Fruit fly (Drosophila melanogaster) whole organism, embryonic: Measurements from ENCODE around the gene Pka-C3.

ENCODE experiments used
- Blimp-1 ChIP-seq: fragments of 200-800 bp; sonication (Bioruptor generic); optimal IDR thresholded peaks from 3 replicates; lab custom pipeline; 2018; ENCODE audit warnings: missing biosample characterization, missing genetic modification characterization, mild to moderate bottlenecking, moderate library complexity, missing genetic modification reagents
- CG12236 ChIP-seq: fragments of 200-800 bp; sonication (Bioruptor generic); optimal IDR thresholded peaks from 2 replicates; lab custom pipeline; 2016; ENCODE audit warnings: missing biosample characterization, missing genetic modification characterization
- CG12391 ChIP-seq: fragments of 200-800 bp; sonication (Bioruptor generic); optimal IDR thresholded peaks from 3 replicates; lab custom pipeline; 2018; ENCODE audit warnings: missing biosample characterization, mild to moderate bottlenecking, missing genetic modification characterization, moderate library complexity
- CG1529 ChIP-seq: fragments of 200-800 bp; sonication (Bioruptor generic); optimal IDR thresholded peaks from 3 replicates; lab custom pipeline; 2018; ENCODE audit warnings: missing biosample characterization, missing genetic modification characterization
- CG15696 ChIP-seq: fragments of 200-800 bp; sonication (Bioruptor generic); optimal IDR thresholded peaks from 2 replicates; lab custom pipeline; 2019; ENCODE audit warnings: missing biosample characterization, mild to moderate bottlenecking, missing genetic modification characterization, moderate library complexity
- CG16779 ChIP-seq: fragments of 200-800 bp; sonication (Bioruptor generic); IDR thresholded peaks from 2 replicates; pipeline ENCODE4 v1.3.6; 2022; ENCODE audit warnings: missing biosample characterization, missing genetic modification characterization
- CG16813 ChIP-seq: fragments of 200-800 bp; sonication (Bioruptor generic); IDR thresholded peaks from 3 replicates; pipeline ENCODE4 v1.3.6; 2022; ENCODE audit warnings: missing biosample characterization, missing genetic modification characterization; ENCODE audit not compliant: partially characterized antibody
- CG16815 ChIP-seq: fragments of 200-800 bp; sonication (Bioruptor generic); optimal IDR thresholded peaks from 3 replicates; lab custom pipeline; 2017; ENCODE audit warnings: missing biosample characterization, mild to moderate bottlenecking, missing genetic modification characterization
- CG17328 ChIP-seq: fragments of 200-800 bp; sonication (Bioruptor generic); IDR thresholded peaks from 2 replicates; pipeline ENCODE4 v1.3.6; 2022; ENCODE audit warnings: missing biosample characterization, missing genetic modification characterization
- CG18476 ChIP-seq: fragments of 200-800 bp; sonication (Bioruptor generic); optimal IDR thresholded peaks from 2 replicates; lab custom pipeline; 2016; ENCODE audit warnings: missing biosample characterization, mild to moderate bottlenecking, missing genetic modification characterization
- CG18764 ChIP-seq: fragments of 200-800 bp; sonication (Bioruptor generic); optimal IDR thresholded peaks from 3 replicates; lab custom pipeline; 2016; ENCODE audit warnings: missing biosample characterization, missing genetic modification characterization
- CG2678 ChIP-seq: fragments of 200-800 bp; sonication (Bioruptor generic); optimal IDR thresholded peaks from 3 replicates; lab custom pipeline; 2019; ENCODE audit warnings: missing biosample characterization, mild to moderate bottlenecking, missing genetic modification characterization, moderate library complexity
- CG33557 ChIP-seq: fragments of 200-800 bp; sonication (Bioruptor generic); optimal IDR thresholded peaks from 2 replicates; lab custom pipeline; 2019; ENCODE audit warnings: missing biosample characterization, mild to moderate bottlenecking, missing genetic modification characterization, moderate library complexity
- CG3726 ChIP-seq: fragments of 200-800 bp; sonication (Bioruptor generic); IDR thresholded peaks from 3 replicates; pipeline ENCODE4, ENCODE4 v1.3.6; 2022; ENCODE audit warnings: missing biosample characterization, missing genetic modification characterization
- CG43689 ChIP-seq: fragments of 200-800 bp; sonication (Bioruptor generic); IDR thresholded peaks from 2 replicates; pipeline ENCODE4 v1.3.6; 2022; ENCODE audit warnings: missing biosample characterization, missing genetic modification characterization
- CG4404 ChIP-seq: fragments of 200-800 bp; sonication (Bioruptor generic); IDR thresholded peaks from 2 replicates; pipeline ENCODE4 v1.3.6; 2022; ENCODE audit warnings: missing biosample characterization, missing genetic modification characterization
- D19B ChIP-seq: fragments of 200-800 bp; sonication (Bioruptor generic); optimal IDR thresholded peaks from 2 replicates; lab custom pipeline; 2017; ENCODE audit warnings: missing biosample characterization, mild to moderate bottlenecking, missing genetic modification characterization
- Dip2 ChIP-seq: fragments of 200-800 bp; sonication (Bioruptor generic); IDR thresholded peaks from 2 replicates; pipeline ENCODE4 v1.3.6; 2022; ENCODE audit warnings: missing biosample characterization, missing genetic modification characterization
- Doc2 ChIP-seq: fragments of 200-800 bp; sonication (Bioruptor generic); IDR thresholded peaks from 2 replicates; pipeline ENCODE4 v1.3.6; 2022; ENCODE audit warnings: missing biosample characterization, missing genetic modification characterization
- Dp ChIP-seq: fragments of 200-800 bp; sonication (Bioruptor generic); optimal IDR thresholded peaks from 2 replicates; lab custom pipeline; 2018; ENCODE audit warnings: missing biosample characterization, mild to moderate bottlenecking, missing genetic modification characterization, moderate library complexity
- Drgx ChIP-seq: fragments of 200-800 bp; sonication (Bioruptor generic); IDR thresholded peaks from 2 replicates; pipeline ENCODE4 v1.3.6; 2022; ENCODE audit warnings: missing biosample characterization, missing genetic modification characterization
- E2f1 ChIP-seq: fragments of 200-800 bp; sonication (Bioruptor generic); IDR thresholded peaks from 2 replicates; pipeline ENCODE4 v1.3.6; 2022; ENCODE audit warnings: missing biosample characterization, missing genetic modification characterization
- E2f2 ChIP-seq: fragments of 200-800 bp; sonication (Bioruptor generic); IDR thresholded peaks from 2 replicates; pipeline ENCODE4 v1.3.6; 2022; ENCODE audit warnings: missing biosample characterization, missing genetic modification characterization
- Eip74EF ChIP-seq, 2 experiments: fragments of 200-800 bp in 1 of 2; fragments of >200 bp in 1 of 2; sonication (Bioruptor generic) in 1 of 2; optimal IDR thresholded peaks; 2 replicates each; lab custom pipeline; 2017 to 2019; ENCODE audit warnings: missing biosample characterization in 2 of 2, missing genetic modification characterization in 2 of 2, mild to moderate bottlenecking in 1 of 2, moderate library complexity in 1 of 2
- Gug ChIP-seq: fragments of 200-800 bp; sonication (Bioruptor generic); IDR thresholded peaks from 4 replicates; pipeline ENCODE4 v1.3.6; 2022; ENCODE audit warnings: missing biosample characterization, missing genetic modification characterization
- H2.0 ChIP-seq: fragments of 200-800 bp; sonication (Bioruptor generic); IDR thresholded peaks from 2 replicates; pipeline ENCODE4 v1.3.6; 2022; ENCODE audit warnings: missing biosample characterization, missing genetic modification characterization
- Optix ChIP-seq: fragments of 200-800 bp; sonication (Bioruptor generic); IDR thresholded peaks from 3 replicates; pipeline ENCODE4 v1.3.6; 2022; ENCODE audit warnings: missing biosample characterization, missing genetic modification characterization
- Pdp1 ChIP-seq, 2 experiments: fragments of 200-800 bp; sonication (Bioruptor generic); optimal IDR thresholded peaks; 3 replicates each; lab custom pipeline; 2016; ENCODE audit warnings: missing biosample characterization in 2 of 2, missing genetic modification characterization in 2 of 2, mild to moderate bottlenecking in 1 of 2, moderate library complexity in 1 of 2
- Ravus ChIP-seq: fragments of 200-800 bp; sonication (Bioruptor generic); IDR thresholded peaks from 2 replicates; pipeline ENCODE4 v1.3.6; 2022; ENCODE audit warnings: missing biosample characterization, missing genetic modification characterization
- Rfx ChIP-seq: fragments of 200-800 bp; sonication (Bioruptor generic); IDR thresholded peaks from 2 replicates; pipeline ENCODE4 v1.3.6; 2022; ENCODE audit warnings: missing biosample characterization, missing genetic modification characterization
- Side ChIP-seq: fragments of 200-800 bp; sonication (Bioruptor generic); optimal IDR thresholded peaks from 2 replicates; lab custom pipeline; 2016; ENCODE audit warnings: missing biosample characterization, missing genetic modification characterization
- ase ChIP-seq: fragments of 200-800 bp; sonication (Bioruptor generic); IDR thresholded peaks from 3 replicates; pipeline ENCODE4 v1.3.6; 2022; ENCODE audit warnings: missing biosample characterization, missing genetic modification characterization
- ato ChIP-seq: fragments of 200-800 bp; sonication (Bioruptor generic); IDR thresholded peaks from 2 replicates; pipeline ENCODE4 v1.3.6; 2022; ENCODE audit warnings: missing biosample characterization, missing genetic modification characterization; ENCODE audit not compliant: partially characterized antibody
- bab2 ChIP-seq: fragments of 200-800 bp; sonication (Bioruptor generic); optimal IDR thresholded peaks from 2 replicates; lab custom pipeline; 2016; ENCODE audit warnings: missing biosample characterization, missing genetic modification characterization
- bigmax ChIP-seq: fragments of 200-800 bp; sonication (Bioruptor generic); optimal IDR thresholded peaks from 2 replicates; lab custom pipeline; 2018; ENCODE audit warnings: missing biosample characterization, mild to moderate bottlenecking, missing genetic modification characterization
- crc ChIP-seq: fragments of 200-800 bp; sonication (Bioruptor generic); optimal IDR thresholded peaks from 2 replicates; lab custom pipeline; 2016; ENCODE audit warnings: missing biosample characterization, missing genetic modification characterization
- danr ChIP-seq: fragments of 200-800 bp; sonication (Bioruptor generic); IDR thresholded peaks from 2 replicates; pipeline ENCODE4 v1.3.6; 2022; ENCODE audit warnings: missing biosample characterization, missing genetic modification characterization
- esg ChIP-seq: fragments of 200-800 bp; sonication (Bioruptor generic); conservative IDR thresholded peaks from 2 replicates; pipeline ENCODE4 v1.3.6; 2022; ENCODE audit warnings: missing biosample characterization, missing genetic modification characterization
- gem ChIP-seq: fragments of 200-800 bp; sonication (Bioruptor generic); optimal IDR thresholded peaks from 2 replicates; lab custom pipeline; 2019; ENCODE audit warnings: missing biosample characterization, mild to moderate bottlenecking, missing genetic modification characterization, moderate library complexity
- gro ChIP-seq: fragments of 200-800 bp; sonication (Bioruptor generic); optimal IDR thresholded peaks from 2 replicates; lab custom pipeline; 2016; ENCODE audit warnings: missing biosample characterization, missing genetic modification characterization
- jumu ChIP-seq: fragments of 200-800 bp; sonication (Bioruptor generic); optimal IDR thresholded peaks from 3 replicates; lab custom pipeline; 2016; ENCODE audit warnings: missing biosample characterization, missing genetic modification characterization
- lov ChIP-seq, 2 experiments: fragments of 200-800 bp in 1 of 2; fragments of >200 bp in 1 of 2; sonication (Bioruptor generic) in 1 of 2; IDR thresholded peaks in 1 of 2; optimal IDR thresholded peaks in 1 of 2; 2 replicates in 1 of 2; 3 replicates in 1 of 2; pipeline versions ENCODE4 v1.3.6 to Lab custom; 2017 to 2022; ENCODE audit warnings: missing biosample characterization in 1 of 2, missing genetic modification characterization in 1 of 2
- mirr ChIP-seq: fragments of 200-800 bp; sonication (Bioruptor generic); optimal IDR thresholded peaks from 3 replicates; lab custom pipeline; 2018; ENCODE audit warnings: missing biosample characterization, mild to moderate bottlenecking, missing genetic modification characterization
- pum ChIP-seq: fragments of 200-800 bp; sonication (Bioruptor generic); optimal IDR thresholded peaks from 2 replicates; lab custom pipeline; 2016; ENCODE audit warnings: missing biosample characterization, missing genetic modification characterization
- salm ChIP-seq: fragments of 200-800 bp; sonication (Bioruptor generic); optimal IDR thresholded peaks from 2 replicates; lab custom pipeline; 2018; ENCODE audit warnings: missing biosample characterization, mild to moderate bottlenecking, missing genetic modification characterization
- seq ChIP-seq: fragments of 200-800 bp; sonication (Bioruptor generic); IDR thresholded peaks from 2 replicates; pipeline ENCODE4 v1.3.6; 2022; ENCODE audit warnings: missing biosample characterization, missing genetic modification characterization
- twi ChIP-seq: fragments of 200-800 bp; optimal IDR thresholded peaks from 2 replicates; lab custom pipeline; 2019; ENCODE audit warnings: missing biosample characterization, mild to moderate bottlenecking, missing genetic modification characterization, moderate library complexity
- unpg ChIP-seq: fragments of 200-800 bp; sonication (Bioruptor generic); optimal IDR thresholded peaks from 3 replicates; lab custom pipeline; 2018; ENCODE audit warnings: missing biosample characterization, mild to moderate bottlenecking, missing genetic modification characterization, moderate library complexity
- vnd ChIP-seq: fragments of 200-800 bp; sonication (Bioruptor generic); IDR thresholded peaks from 3 replicates; pipeline ENCODE4 v1.3.6; 2022; ENCODE audit warnings: missing biosample characterization, missing genetic modification characterization; ENCODE audit not compliant: partially characterized antibody
- wek ChIP-seq: fragments of 200-800 bp; sonication (Bioruptor generic); optimal IDR thresholded peaks from 3 replicates; lab custom pipeline; 2018; ENCODE audit warnings: missing biosample characterization, mild to moderate bottlenecking, missing genetic modification characterization, moderate library complexity
- z ChIP-seq: fragments of 200-800 bp; sonication (Bioruptor generic); IDR thresholded peaks from 3 replicates; pipeline ENCODE4 v1.3.6; 2022; ENCODE audit warnings: missing biosample characterization, missing genetic modification characterization

Gene Pka-C3

DNA sequence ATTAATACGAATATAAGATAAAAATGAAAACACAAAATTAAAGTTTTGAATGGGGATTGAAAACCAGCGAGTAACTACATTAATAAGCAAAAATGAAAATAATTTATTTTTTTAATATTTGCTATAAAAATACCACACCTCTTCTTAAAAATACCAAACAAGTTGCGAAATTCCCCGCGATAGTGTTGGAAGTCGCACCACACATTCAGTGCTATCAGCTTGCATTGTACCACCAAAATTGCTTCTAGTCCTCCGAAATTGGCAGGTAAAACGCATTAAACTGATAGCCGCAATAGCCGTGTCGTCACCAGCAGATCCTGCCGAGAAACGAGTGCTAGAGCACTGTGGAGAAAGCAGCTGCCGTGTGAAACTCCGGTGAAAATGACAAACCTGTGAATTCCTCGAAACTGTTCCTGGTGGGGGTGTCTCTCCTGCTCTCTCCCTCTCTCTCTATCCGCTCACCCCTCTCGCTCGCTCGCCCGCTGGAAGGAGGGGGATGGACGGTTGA lies 33.5 kb upstream of the Pka-C3 start, which contains the start of gene Hip14 (continued):
- TF ChIP-seq crc (GFP tag; lab: Kevin White, UChicago) (no peak), bab2 (GFP tag; lab: Kevin White, UChicago) (no peak), Side (GFP tag; lab: Kevin White, UChicago) (no peak), Dp (peak; percentile 39), twi (tag; lab: Kevin White, UChicago) (no peak), Blimp-1 (GFP tag; lab: Kevin White, UChicago) (no peak), z (no peak), CG17328 (GFP tag; lab: Robert Waterston, UW) (0 out of 2 replicates have a peak, but pooled peaks have one; percentile 8), lov (optimal IDR thresholded peaks at IDR 0.05; lab: Kevin White, UChicago) (no peak), lov (GFP tag; IDR thresholded peaks at IDR 0.05; lab: Robert Waterston, UW) (no peak), jumu (GFP tag; lab: Kevin White, UChicago) (no peak), CG3726 (no peak), gem (tag; lab: Kevin White, UChicago) (no peak), CG16779 (GFP tag; lab: Robert Waterston, UW) (no peak), D19B (no peak), CG18764 (no peak), mirr (GFP tag; lab: Kevin White, UChicago) (no peak), H2.0 (GFP tag; lab: Robert Waterston, UW) (no peak), Eip74EF (GFP tag; optimal IDR thresholded peaks at IDR 0.05; lab: Kevin White, UChicago) (no peak), Drgx (GFP tag; lab: Robert Waterston, UW) (no peak), danr (no peak), ato (GFP tag; lab: Robert Waterston, UW) (0 out of 2 replicates have a peak, but pooled peaks have one; percentile 12), CG12236 (GFP tag; lab: Kevin White, UChicago) (no peak), unpg (no peak), Doc2 (no peak), Gug (GFP tag; lab: Robert Waterston, UW) (no peak), CG2678 (tag; lab: Kevin White, UChicago) (no peak), CG4404 (GFP tag; lab: Robert Waterston, UW) (no peak), Rfx (GFP tag; lab: Robert Waterston, UW) (no peak), CG43689 (GFP tag; lab: Robert Waterston, UW) (no peak), salm (no peak), seq (peak; percentile 77), E2f2 (GFP tag; lab: Robert Waterston, UW) (no peak), wek (GFP tag; lab: Kevin White, UChicago) (no peak), gro (no peak), E2f1 (GFP tag; lab: Robert Waterston, UW) (no peak), ase (GFP tag; lab: Robert Waterston, UW) (no peak), CG18476 (GFP tag; lab: Kevin White, UChicago) (no peak), CG1529 (GFP tag; lab: Kevin White, UChicago) (no peak), Ravus (GFP tag; lab: Robert Waterston, UW) (no peak), Dip2 (no peak), CG33557 (GFP tag; lab: Kevin White, UChicago) (no peak), Pdp1 (GFP tag; optimal IDR thresholded peaks at IDR 0.05; lab: Kevin White, UChicago) (peak in 1 of 2 experiments; percentile 49), CG16813 (GFP tag; lab: Robert Waterston, UW) (no peak), vnd (no peak), pum (GFP tag; lab: Kevin White, UChicago) (no peak), CG15696 (no peak), esg (GFP tag; lab: Robert Waterston, UW) (no peak), CG16815 (GFP tag; lab: Kevin White, UChicago) (no peak), Optix (GFP tag; lab: Robert Waterston, UW) (no peak), CG12391 (tag; lab: Kevin White, UChicago) (peak; percentile 52), bigmax (no peak)
